Fruit fly (Drosophila melanogaster) whole organism: Measurements from ENCODE around the gene qjt.

Experiments used
- CG8478 ChIP-seq: fragments of >200 bp; optimal IDR thresholded peaks from 2 replicates; lab custom pipeline; 2018; ENCODE audit warnings: inconsistent platforms
- Dll ChIP-seq: fragments of >200 bp; optimal IDR thresholded peaks from 2 replicates; lab custom pipeline; 2017
- EcR ChIP-seq, 2 experiments: fragments of >200 bp; optimal IDR thresholded peaks; 2 replicates each; lab custom pipeline; 2017; ENCODE audit warnings: missing biosample characterization in 2 of 2, missing genetic modification characterization in 2 of 2, missing genetic modification reagents in 2 of 2
- pan ChIP-seq: fragments of >200 bp; optimal IDR thresholded peaks from 2 replicates; lab custom pipeline; 2017
- psq ChIP-seq: fragments of >200 bp; optimal IDR thresholded peaks from 2 replicates; lab custom pipeline; 2017
- usp ChIP-seq: fragments of >200 bp; optimal IDR thresholded peaks from 2 replicates; lab custom pipeline; 2017; ENCODE audit warnings: missing biosample characterization, missing genetic modification characterization, mixed read lengths

The qjt gene

DNA sequence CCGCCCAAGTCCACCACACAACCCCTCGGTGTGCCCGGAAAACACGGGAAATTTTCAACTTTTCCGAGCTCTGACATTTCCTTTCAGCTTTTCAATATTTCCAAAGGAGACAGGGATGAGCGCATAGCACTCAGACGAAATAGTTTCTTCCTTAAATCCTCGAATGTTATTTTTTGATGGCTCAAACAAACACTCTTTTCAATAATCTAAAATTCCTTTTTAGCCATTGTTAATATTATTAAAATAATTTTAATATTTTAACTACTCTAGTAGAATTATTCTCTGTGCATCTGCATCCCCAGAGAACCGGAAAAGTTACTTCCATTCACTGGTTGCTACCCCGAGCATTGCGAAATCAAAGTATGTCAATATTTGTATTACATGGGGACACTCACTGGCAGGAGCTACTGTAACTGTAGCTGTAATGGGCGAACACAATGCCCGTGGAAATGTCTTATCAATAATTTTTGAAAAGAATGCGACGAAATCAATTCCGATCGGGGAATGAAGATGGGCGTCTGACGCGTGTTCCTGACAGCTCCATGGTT lies 21.1 kb upstream of the qjt start:
- no peak for TF ChIP-seq Dll (lab: Kevin White, UChicago)
- no peak for TF ChIP-seq CG8478 (lab: Kevin White, UChicago)
- TF ChIP-seq psq, result no peak
- no peak for TF ChIP-seq pan (lab: Kevin White, UChicago)
- TF ChIP-seq usp (GFP tag; lab: Kevin White, UChicago), result no peak
- TF ChIP-seq EcR (GFP tag; optimal IDR thresholded peaks at IDR 0.05; lab: Kevin White, UChicago), result no peak

DNA sequence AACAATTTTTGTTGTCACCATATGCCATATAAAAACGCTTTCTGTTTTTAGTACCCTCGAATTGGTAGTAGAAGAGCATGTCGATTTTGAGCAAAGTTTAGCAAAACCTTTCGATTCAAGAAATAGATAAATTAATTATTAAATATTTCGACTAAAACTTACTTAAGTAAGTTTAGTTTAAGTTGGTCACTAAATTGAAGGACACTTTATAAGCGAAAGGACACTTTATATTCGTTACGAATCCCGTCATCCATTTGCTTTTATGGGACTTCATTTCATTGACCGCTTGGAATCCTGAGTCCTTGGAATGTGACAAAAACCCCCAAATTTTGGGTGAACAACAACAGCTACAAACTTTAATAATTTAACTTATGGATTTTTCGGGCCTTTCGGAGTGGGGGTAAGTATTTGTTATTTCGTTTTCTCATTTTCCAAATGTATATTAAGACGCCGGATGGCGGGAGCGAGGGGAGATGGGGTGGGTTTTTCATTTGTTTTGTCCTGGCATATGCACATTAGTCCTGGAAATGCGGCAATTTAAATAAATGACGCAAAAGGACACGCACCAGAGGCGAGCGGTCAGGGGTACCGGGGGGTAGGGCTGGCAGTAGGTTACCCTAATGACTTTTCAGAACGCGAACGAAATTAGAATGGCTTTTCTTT lies 19.9 kb upstream of the qjt start:
- TF ChIP-seq usp (GFP tag; lab: Kevin White, UChicago) (no peak), EcR (GFP tag; optimal IDR thresholded peaks at IDR 0.05; lab: Kevin White, UChicago) (no peak), psq (no peak), CG8478 (lab: Kevin White, UChicago) (no peak), Dll (lab: Kevin White, UChicago) (no peak), pan (lab: Kevin White, UChicago) (no peak)

DNA sequence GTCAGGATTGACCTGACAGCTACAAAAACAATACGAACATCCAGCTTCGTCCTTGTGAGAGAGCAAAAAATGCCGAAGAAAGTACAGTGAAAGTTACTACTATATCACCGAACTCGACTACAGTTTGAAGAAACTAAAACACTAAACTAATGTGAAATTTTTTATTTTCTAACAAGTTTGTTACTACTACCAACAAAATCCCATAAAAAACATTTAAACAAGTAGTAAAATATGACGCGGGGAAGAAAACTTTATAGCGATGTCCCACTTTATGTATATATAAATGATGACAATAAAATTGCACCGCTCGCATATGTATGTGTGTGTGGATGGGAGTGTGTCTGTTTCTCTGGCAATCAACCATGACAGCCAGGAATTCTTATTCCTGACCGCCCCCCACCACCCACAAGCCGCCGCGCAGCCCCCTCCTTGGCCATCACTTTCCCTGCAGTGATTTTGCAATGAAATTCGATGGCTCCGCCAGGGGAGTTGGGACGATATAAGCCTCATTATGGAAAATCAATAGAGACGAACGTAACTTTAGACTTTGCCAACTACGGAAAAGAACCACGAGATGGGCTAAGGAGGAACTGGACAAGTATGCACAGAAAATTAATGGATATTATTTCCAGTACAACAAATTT lies 17.4 kb upstream of the qjt start:
- no peak for TF ChIP-seq usp (GFP tag; lab: Kevin White, UChicago)
- no peak for TF ChIP-seq Dll (lab: Kevin White, UChicago)
- TF ChIP-seq psq, result no peak
- TF ChIP-seq pan (lab: Kevin White, UChicago), result no peak
- no peak for TF ChIP-seq EcR (GFP tag; optimal IDR thresholded peaks at IDR 0.05; lab: Kevin White, UChicago)
- TF ChIP-seq CG8478 (lab: Kevin White, UChicago), result no peak

DNA sequence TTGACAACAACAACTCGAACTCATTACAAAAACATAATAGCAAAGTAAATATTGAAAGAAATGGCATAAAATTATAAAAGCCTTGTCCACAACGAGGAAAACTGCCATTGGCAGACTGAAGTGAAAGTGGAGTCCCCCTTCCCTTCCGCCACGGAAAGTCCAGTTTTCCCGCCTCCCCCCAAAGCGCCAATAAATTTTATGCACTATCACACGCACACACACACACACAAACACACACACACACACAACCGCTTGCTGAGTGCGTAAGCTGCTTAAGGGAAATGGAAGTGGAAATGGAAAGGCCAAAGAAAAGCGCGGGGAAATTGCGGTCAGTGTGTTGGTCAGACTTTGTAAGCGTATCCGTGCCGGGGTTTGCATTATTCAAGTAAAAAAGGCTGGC lies 16.4 kb upstream of the qjt start:
- TF ChIP-seq pan (lab: Kevin White, UChicago) (no peak), EcR (GFP tag; optimal IDR thresholded peaks at IDR 0.05; lab: Kevin White, UChicago) (no peak), usp (GFP tag; lab: Kevin White, UChicago) (no peak), Dll (lab: Kevin White, UChicago) (no peak), psq (no peak), CG8478 (lab: Kevin White, UChicago) (no peak)

DNA sequence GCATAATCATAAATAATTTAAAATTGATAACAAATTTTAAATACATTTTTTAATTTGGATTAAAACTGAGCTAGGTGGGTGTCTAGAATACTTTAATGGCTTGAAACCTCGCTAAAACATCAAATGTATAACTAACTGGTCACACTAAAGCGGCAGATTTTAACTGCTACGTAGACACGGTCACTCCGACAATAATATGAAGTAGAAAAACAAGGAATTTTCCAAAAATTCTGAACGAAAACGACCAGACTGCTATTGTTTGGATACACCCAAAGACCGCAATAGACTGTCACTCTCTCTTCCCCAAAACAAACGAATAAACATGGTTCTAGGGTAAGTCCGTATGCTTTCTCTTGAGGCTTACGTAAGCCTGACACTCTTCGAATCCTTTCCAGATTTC lies 13.1 kb upstream of the qjt start, which contains the start of gene QIL1:
TSS of gene QIL1 (plus strand) at position 142 of the 400 bp plus-strand sequence.
- TF ChIP-seq EcR (GFP tag; optimal IDR thresholded peaks at IDR 0.05; lab: Kevin White, UChicago), result no peak

DNA sequence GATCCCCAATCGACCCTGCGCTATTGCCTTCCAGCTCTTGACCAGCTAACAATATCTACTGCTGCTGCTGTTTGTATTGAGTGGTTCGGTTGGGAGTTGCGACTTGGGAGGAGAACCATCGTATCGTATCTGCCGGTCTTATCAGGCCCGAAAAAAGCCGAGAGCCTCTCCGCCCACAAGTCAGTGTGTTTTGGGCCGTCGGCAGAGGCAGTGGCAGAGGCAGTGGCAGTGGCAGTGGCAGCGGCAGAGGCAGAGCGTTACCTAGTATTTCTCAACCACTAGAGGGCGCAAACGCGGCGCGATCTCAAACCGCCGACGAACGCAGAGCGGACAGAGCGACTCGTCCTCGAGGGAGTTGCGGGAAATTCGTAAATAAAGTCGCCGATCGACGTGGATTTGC lies 8.8 kb upstream of the qjt start, which contains the start of gene SecCl:
TSS of gene SecCl (plus strand) at position 18 of the 400 bp plus-strand sequence.
- TF ChIP-seq psq (no peak), pan (lab: Kevin White, UChicago) (no peak), CG8478 (lab: Kevin White, UChicago) (no peak), EcR (GFP tag; optimal IDR thresholded peaks at IDR 0.05; lab: Kevin White, UChicago) (no peak), Dll (lab: Kevin White, UChicago) (no peak), usp (GFP tag; lab: Kevin White, UChicago) (no peak)

DNA sequence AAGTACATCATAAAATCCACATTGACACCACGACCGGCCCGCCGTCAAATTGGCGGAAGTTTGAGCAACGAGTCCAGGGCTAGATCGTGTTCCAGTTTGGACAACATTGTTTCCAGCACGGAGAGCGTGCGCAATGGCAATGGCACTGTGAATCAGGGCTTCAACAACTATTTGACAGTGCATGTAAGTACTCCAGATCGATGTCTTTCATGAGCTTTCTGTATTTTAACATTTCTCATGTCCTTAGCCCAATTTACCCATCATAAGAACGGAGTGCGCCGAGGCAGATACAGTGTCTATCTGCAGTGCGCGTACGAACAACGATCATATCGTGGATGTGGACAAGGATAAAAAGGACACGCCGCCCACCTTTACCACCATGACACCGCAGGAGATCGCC lies 5.0 kb upstream of the qjt start:
- no peak for TF ChIP-seq EcR (GFP tag; optimal IDR thresholded peaks at IDR 0.05; lab: Kevin White, UChicago)
- TF ChIP-seq Dll (lab: Kevin White, UChicago), result no peak
- TF ChIP-seq CG8478 (lab: Kevin White, UChicago), result no peak
- TF ChIP-seq pan (lab: Kevin White, UChicago), result no peak
- TF ChIP-seq usp (GFP tag; lab: Kevin White, UChicago), result no peak
- TF ChIP-seq psq, result no peak

DNA sequence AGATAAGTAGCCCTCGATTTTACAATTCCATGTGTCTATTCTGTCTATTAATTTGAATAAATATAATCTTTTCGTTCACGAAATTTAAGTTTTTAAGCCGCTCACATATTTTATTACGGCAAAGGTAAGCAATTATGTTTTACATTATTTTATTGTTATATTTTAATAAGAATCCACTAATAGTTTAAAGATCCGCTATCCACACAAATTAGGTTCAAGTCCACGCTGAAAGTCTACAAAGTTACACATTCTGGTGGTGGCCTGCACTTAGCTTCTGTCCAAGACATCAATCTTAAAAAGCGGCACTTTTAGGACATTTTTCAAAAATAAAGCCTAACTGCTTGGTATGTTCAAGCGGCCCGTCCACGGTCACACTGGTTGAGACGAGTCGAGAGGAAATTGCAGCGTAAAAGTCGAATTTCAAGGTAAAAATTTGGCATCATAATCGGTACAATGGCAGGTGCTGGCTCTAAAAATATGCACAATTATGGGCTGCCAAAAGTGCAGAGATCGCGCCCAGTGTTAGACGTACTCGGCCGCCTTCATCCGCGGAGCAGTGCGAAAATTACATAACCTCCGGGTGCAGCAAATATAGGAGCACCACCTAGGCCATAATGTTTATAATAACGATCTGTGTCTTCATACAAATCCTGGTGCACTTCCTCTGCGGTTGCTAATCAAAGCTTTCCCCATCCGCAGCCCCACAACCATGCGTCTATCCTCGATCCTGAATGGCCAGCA lies 4.0 kb upstream of the qjt start, which contains the start of the genes UQCR-Q and CG46525:
TSS of gene UQCR-Q (plus strand) at position 51 of the 741 bp plus-strand sequence.
TSS of gene CG46525 (plus strand) at position 510 of the 741 bp plus-strand sequence.
- TF ChIP-seq EcR (GFP tag; optimal IDR thresholded peaks at IDR 0.05; lab: Kevin White, UChicago) (no peak), CG8478 (lab: Kevin White, UChicago) (no peak), Dll (lab: Kevin White, UChicago) (no peak), usp (GFP tag; lab: Kevin White, UChicago) (no peak), pan (lab: Kevin White, UChicago) (no peak), psq (no peak)

DNA sequence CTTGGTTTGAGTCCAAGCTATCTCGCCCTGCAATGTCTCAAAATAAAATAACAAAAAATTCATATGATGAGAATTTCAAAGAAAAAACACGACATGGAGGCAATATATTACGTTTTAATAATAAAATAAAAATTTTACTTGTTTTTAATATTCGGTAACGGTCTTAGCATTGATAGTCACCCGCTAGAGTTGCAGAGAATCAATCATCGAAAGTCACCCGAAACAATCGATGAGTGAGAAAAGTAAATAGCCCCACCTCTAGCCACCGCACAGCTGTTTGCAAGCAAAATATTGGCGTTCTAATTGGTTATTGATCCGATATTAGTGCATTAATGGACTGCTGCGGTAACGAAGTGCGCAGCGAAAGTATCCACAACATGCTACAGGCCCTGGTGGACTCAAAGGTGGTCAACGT lies 2.9 kb upstream of the qjt start, which contains the start of gene CG34250:
TSS of gene CG34250 (plus strand) at position 244 of the 415 bp plus-strand sequence.
- TF ChIP-seq EcR (GFP tag; optimal IDR thresholded peaks at IDR 0.05; lab: Kevin White, UChicago), result no peak
- no peak for TF ChIP-seq CG8478 (lab: Kevin White, UChicago)
- no peak for TF ChIP-seq Dll (lab: Kevin White, UChicago)
- no peak for TF ChIP-seq psq
- no peak for TF ChIP-seq pan (lab: Kevin White, UChicago)
- no peak for TF ChIP-seq usp (GFP tag; lab: Kevin White, UChicago)

DNA sequence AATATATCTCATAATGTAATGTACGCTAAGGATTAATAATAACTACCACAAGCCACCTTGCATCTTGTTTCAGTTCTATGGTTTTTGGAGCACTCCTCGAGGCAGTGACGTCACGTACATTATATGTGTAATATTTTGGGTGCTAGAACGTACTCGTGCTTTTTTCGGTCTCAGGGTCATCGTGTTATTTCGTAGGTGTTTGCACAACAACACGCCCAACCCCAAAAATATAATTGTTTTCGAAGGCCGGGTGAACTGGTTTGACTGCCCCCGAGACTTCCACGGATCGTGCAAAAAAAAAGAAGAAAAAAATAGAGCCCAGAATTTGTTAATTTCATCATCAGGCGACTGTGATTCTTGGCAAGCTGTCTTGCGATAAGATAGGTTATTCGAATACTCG lies 2.4 kb upstream of the qjt start:
- TF ChIP-seq pan (lab: Kevin White, UChicago) (no peak), Dll (lab: Kevin White, UChicago) (no peak), CG8478 (lab: Kevin White, UChicago) (no peak), psq (no peak), EcR (GFP tag; optimal IDR thresholded peaks at IDR 0.05; lab: Kevin White, UChicago) (no peak), usp (GFP tag; lab: Kevin White, UChicago) (no peak)

DNA sequence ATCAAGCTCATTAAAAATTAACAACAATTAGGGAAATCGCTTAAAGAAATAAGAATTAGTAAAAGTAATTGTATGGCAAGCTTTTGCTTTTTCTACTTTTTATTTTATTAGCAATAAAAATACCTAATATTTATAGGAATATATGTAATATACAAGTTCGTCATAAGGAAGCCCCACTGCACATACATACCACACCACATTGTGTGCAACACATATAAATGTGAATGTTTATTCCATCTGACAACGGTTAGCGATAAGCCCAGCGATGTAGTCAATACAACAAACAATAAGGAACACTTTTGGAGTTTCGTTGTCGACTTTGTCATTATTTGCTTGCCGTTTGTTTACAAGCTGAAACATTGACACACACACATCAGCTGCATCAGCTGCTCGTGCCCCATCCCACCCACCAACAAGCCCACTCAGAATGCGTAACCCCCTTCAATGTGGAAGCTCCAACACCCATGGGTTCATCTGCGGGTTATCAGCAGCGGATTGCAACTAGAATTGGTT lies 6.4 kb downstream of the qjt start:
- TF ChIP-seq EcR (GFP tag; optimal IDR thresholded peaks at IDR 0.05; lab: Kevin White, UChicago) (no peak), usp (GFP tag; lab: Kevin White, UChicago) (no peak), psq (no peak), Dll (lab: Kevin White, UChicago) (no peak), CG8478 (lab: Kevin White, UChicago) (no peak), pan (lab: Kevin White, UChicago) (no peak)
